1 fruit fly cellular context compared by ENCODE assay signal in genomic region chr3R:9388972-9389371, dm6.
TF ChIP-seq lines count a peak whose summit lies in the region.

No protein-coding gene starts in this region.

TF ChIP-seq in whole organism, prepupa, 60 proteins besides CTCF, POLR2A, EP300 and RAD21 (continued from another document):
- TF ChIP-seq Eip75B (GFP tag; optimal IDR thresholded peaks at IDR 0.05; lab: Kevin White, UChicago) (no peak), esn (GFP tag; optimal IDR thresholded peaks at IDR 0.05; lab: Kevin White, UChicago) (no peak), CG3919 (GFP tag; optimal IDR thresholded peaks at IDR 0.05; lab: Kevin White, UChicago) (no peak), Hr4 (GFP tag; optimal IDR thresholded peaks at IDR 0.05; lab: Kevin White, UChicago) (no peak), svp (GFP tag; lab: Kevin White, UChicago) (no peak), Sox15 (GFP tag; optimal IDR thresholded peaks at IDR 0.05; lab: Kevin White, UChicago) (no peak), CG6276 (GFP tag; optimal IDR thresholded peaks at IDR 0.05; lab: Kevin White, UChicago) (peak; percentile 69), vri (GFP tag; optimal IDR thresholded peaks at IDR 0.05; lab: Kevin White, UChicago) (no peak), CG6808 (GFP tag; optimal IDR thresholded peaks at IDR 0.05; lab: Kevin White, UChicago) (peak; percentile 88), CG7368 (GFP tag; optimal IDR thresholded peaks at IDR 0.05; lab: Kevin White, UChicago) (no peak), CG1621 (tag; optimal IDR thresholded peaks at IDR 0.05; lab: Kevin White, UChicago) (peak; percentile 65), fkh (GFP tag; optimal IDR thresholded peaks at IDR 0.05; lab: Kevin White, UChicago) (no peak), spab (GFP tag; optimal IDR thresholded peaks at IDR 0.05; lab: Kevin White, UChicago) (peak; percentile 76), acj6 (GFP tag; optimal IDR thresholded peaks at IDR 0.05; lab: Kevin White, UChicago) (no peak), Gug (GFP tag; IDR thresholded peaks at IDR 0.05; lab: Robert Waterston, UW) (no peak), dsx (GFP tag; optimal IDR thresholded peaks at IDR 0.05; lab: Kevin White, UChicago; ENCODE audit: poor library complexity, severe bottlenecking) (peak; percentile 74), topi (GFP tag; optimal IDR thresholded peaks at IDR 0.05; lab: Kevin White, UChicago) (no peak), Ets96B (tag; optimal IDR thresholded peaks at IDR 0.05; lab: Kevin White, UChicago) (peak; percentile 42), CG10631 (GFP tag; optimal IDR thresholded peaks at IDR 0.05; lab: Kevin White, UChicago) (no peak), Lpt (GFP tag; optimal IDR thresholded peaks at IDR 0.05; lab: Kevin White, UChicago) (peak; percentile 9)
